Fruit fly (Drosophila melanogaster) whole organism, pupa: ENCODE data around the gene CG14561.

Experiments used
- CG14655 ChIP-seq: fragments of 200-800 bp; sonication (Bioruptor generic); optimal IDR thresholded peaks from 3 replicates; lab custom pipeline; 2017; ENCODE audit warnings: mild to moderate bottlenecking, missing biosample characterization, missing genetic modification reagents, missing genetic modification characterization
- CG15710 ChIP-seq: fragments of 200-800 bp; sonication (Bioruptor generic); optimal IDR thresholded peaks from 2 replicates; lab custom pipeline; 2018; ENCODE audit warnings: missing biosample characterization, mild to moderate bottlenecking, missing genetic modification characterization, moderate library complexity
- CG8159 ChIP-seq: fragments of 200-800 bp; sonication (Bioruptor generic); optimal IDR thresholded peaks from 3 replicates; lab custom pipeline; 2018; ENCODE audit warnings: missing biosample characterization, mild to moderate bottlenecking, missing genetic modification characterization, moderate library complexity
- CG8301 ChIP-seq: fragments of 200-800 bp; sonication (Bioruptor generic); optimal IDR thresholded peaks from 2 replicates; lab custom pipeline; 2018; ENCODE audit warnings: missing biosample characterization, mild to moderate bottlenecking, missing genetic modification characterization
- CG9948 ChIP-seq: fragments of 200-800 bp; sonication (Bioruptor generic); optimal IDR thresholded peaks from 2 replicates; lab custom pipeline; 2018; ENCODE audit warnings: missing biosample characterization, mild to moderate bottlenecking, missing genetic modification characterization, moderate library complexity
- D1 ChIP-seq: fragments of 200-800 bp; sonication (Bioruptor generic); optimal IDR thresholded peaks from 2 replicates; lab custom pipeline; 2018; ENCODE audit warnings: missing biosample characterization, mild to moderate bottlenecking, missing genetic modification characterization, moderate library complexity
- Ets98B ChIP-seq: fragments of 200-800 bp; sonication (Bioruptor generic); IDR thresholded peaks from 2 replicates; pipeline ENCODE4 v1.3.6; 2022; ENCODE audit warnings: missing biosample characterization, missing genetic modification characterization
- Pif1A ChIP-seq: fragments of 200-800 bp; sonication (Bioruptor generic); optimal IDR thresholded peaks from 3 replicates; lab custom pipeline; 2016; ENCODE audit warnings: missing biosample characterization, missing genetic modification characterization
- rn ChIP-seq: fragments of 200-800 bp; sonication (Bioruptor generic); IDR thresholded peaks from 2 replicates; pipeline ENCODE4 v1.3.6; 2022; ENCODE audit warnings: missing biosample characterization, missing genetic modification characterization

dm6 chr3L:22083131-22083648 lies 17.5 kb downstream of the CG14561 start:
- no peak for TF ChIP-seq rn (GFP tag; lab: Robert Waterston, UW)
- TF ChIP-seq CG8159: no peak
- TF ChIP-seq CG15710 (tag; lab: Kevin White, UChicago): no peak
- no peak for TF ChIP-seq D1 (tag; lab: Kevin White, UChicago)
- no peak for TF ChIP-seq CG9948 (tag; lab: Kevin White, UChicago)
- TF ChIP-seq CG8301 (tag; lab: Kevin White, UChicago): no peak
- no peak for TF ChIP-seq Pif1A (GFP tag; lab: Kevin White, UChicago)
- no peak for TF ChIP-seq CG14655 (GFP tag; lab: Kevin White, UChicago)
- no peak for TF ChIP-seq Ets98B (GFP tag; lab: Robert Waterston, UW)
